Worm (Caenorhabditis elegans): ENCODE results near the gene tsr-1.

DNA sequence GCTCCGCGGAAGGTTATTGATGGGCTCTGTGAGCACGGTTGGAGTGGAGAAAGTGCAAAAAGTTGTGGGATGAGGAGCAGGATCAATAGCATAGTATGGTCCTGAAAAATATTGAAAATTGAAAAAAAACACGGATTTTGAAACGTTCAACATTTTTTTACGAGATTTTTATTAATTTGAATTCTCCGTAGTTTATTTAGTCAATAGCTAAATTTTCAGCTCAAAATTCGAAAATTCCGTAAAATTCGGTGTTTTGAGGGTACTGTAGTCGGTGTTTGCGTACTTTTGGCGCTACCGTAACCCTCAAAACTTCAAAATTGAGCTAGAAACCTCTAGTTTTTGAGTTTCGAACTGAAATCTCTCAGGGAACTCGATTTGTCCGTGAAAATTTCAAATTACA is 14.3 kb downstream of the tsr-1 start, which contains the start of gene pqn-42:
- TF ChIP-seq pes-1 (GFP tag; IDR thresholded peaks at IDR 0.05) (no peak), scrt-1 (GFP tag; IDR thresholded peaks at IDR 0.05) (no peak), ama-1 (optimal IDR thresholded peaks at IDR 0.05) (no peak), hnd-1 (tag; optimal IDR thresholded peaks at IDR 0.05) (no peak), ets-7 (tag; optimal IDR thresholded peaks at IDR 0.05) (no peak), aly-1 (tag; optimal IDR thresholded peaks at IDR 0.05) (no peak), B0310.2 (tag; optimal IDR thresholded peaks at IDR 0.05) (no peak), ceh-13 (GFP tag; optimal IDR thresholded peaks at IDR 0.05) (no peak), tra-4 (tag; optimal IDR thresholded peaks at IDR 0.05) (no peak), flt-1 (GFP tag; IDR thresholded peaks at IDR 0.05) (no peak), hmg-4 (GFP tag; optimal IDR thresholded peaks at IDR 0.05) (no peak)
